Fruit fly (Drosophila melanogaster) whole organism, adult: ENCODE results near the gene wrm1.

ENCODE experiments used
- CG33017 ChIP-seq: fragments of 200-800 bp; sonication (Bioruptor generic); optimal IDR thresholded peaks from 2 replicates; lab custom pipeline; 2018; ENCODE audit warnings: missing biosample characterization, mild to moderate bottlenecking, missing genetic modification characterization, moderate library complexity
- CG5204 ChIP-seq: fragments of 200-800 bp; sonication (Bioruptor generic); optimal IDR thresholded peaks from 2 replicates; lab custom pipeline; 2016; ENCODE audit warnings: missing biosample characterization, missing genetic modification characterization
- kay ChIP-seq: fragments of 200-800 bp; sonication (Bioruptor generic); peaks from one replicate; lab custom pipeline; 2016; ENCODE audit warnings: missing biosample characterization, missing genetic modification characterization, borderline replicate concordance
- pad ChIP-seq: fragments of 200-800 bp; sonication (Bioruptor generic); optimal IDR thresholded peaks from 3 replicates; lab custom pipeline; 2017; ENCODE audit warnings: missing biosample characterization, missing genetic modification characterization, mild to moderate bottlenecking, moderate library complexity, missing genetic modification reagents

DNA sequence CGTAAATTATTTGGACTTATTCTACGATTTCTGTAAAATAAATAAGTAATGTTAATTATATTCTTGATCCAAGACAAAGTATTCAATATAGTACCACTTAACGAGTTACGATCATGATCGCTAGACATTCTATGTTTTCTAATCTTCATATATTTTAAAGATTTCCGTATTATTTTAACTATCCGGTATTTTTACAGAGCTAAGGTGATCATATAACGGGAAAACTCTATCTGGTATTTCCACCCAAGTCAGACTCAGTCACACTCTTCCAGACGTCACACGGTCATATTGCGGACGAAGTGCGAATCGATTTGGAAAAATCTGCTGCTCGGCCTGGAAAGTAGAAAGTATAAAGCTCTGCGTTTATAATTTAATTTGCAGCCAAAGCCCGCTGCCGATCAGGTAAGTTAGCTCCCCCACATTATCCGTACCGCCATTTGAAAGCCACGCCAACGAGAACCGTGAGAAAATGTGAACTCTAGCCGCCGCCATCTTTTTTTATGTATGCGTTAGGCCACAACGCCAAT, 4.3 kb upstream of the wrm1 start, which contains the start of the genes lark and eco:
- TF ChIP-seq CG5204 (GFP tag; lab: Kevin White, UChicago), result no peak
- no peak for TF ChIP-seq CG33017
- no peak for TF ChIP-seq kay (GFP tag; lab: Kevin White, UChicago)
- no peak for TF ChIP-seq pad (GFP tag; lab: Kevin White, UChicago)
